Fruit fly (Drosophila melanogaster) whole organism, embryonic: ENCODE data around the gene Ac76E.

Source experiments
- Antp ChIP-seq: fragments of 200-800 bp; sonication (Bioruptor generic); optimal IDR thresholded peaks from 3 replicates; lab custom pipeline; 2016; ENCODE audit warnings: missing biosample characterization, missing genetic modification characterization
- Awh ChIP-seq: fragments of 200-800 bp; sonication (Bioruptor generic); IDR thresholded peaks from 2 replicates; pipeline ENCODE4, ENCODE4 v1.3.6; 2022; ENCODE audit warnings: missing biosample characterization, missing genetic modification characterization
- B-H1 ChIP-seq: fragments of 200-800 bp; sonication (Bioruptor generic); IDR thresholded peaks from 3 replicates; pipeline ENCODE4 v1.3.6; 2022; ENCODE audit warnings: missing biosample characterization, missing genetic modification characterization
- Blimp-1 ChIP-seq: fragments of 200-800 bp; sonication (Bioruptor generic); optimal IDR thresholded peaks from 3 replicates; lab custom pipeline; 2018; ENCODE audit warnings: missing biosample characterization, missing genetic modification characterization, mild to moderate bottlenecking, moderate library complexity, missing genetic modification reagents
- CG12744 ChIP-seq: fragments of 200-800 bp; sonication (Bioruptor generic); optimal IDR thresholded peaks from 2 replicates; lab custom pipeline; 2016; ENCODE audit warnings: missing biosample characterization, missing genetic modification characterization
- CG13424 ChIP-seq: fragments of 200-800 bp; sonication (Bioruptor generic); optimal IDR thresholded peaks from 2 replicates; lab custom pipeline; 2019; ENCODE audit warnings: missing biosample characterization, mild to moderate bottlenecking, missing genetic modification characterization, moderate library complexity
- CG14860 ChIP-seq: fragments of 200-800 bp; sonication (Bioruptor generic); IDR thresholded peaks from 3 replicates; pipeline ENCODE4 v1.3.6; 2022; ENCODE audit warnings: missing biosample characterization, missing genetic modification characterization; ENCODE audit not compliant: partially characterized antibody
- CG15479 ChIP-seq: fragments of 200-800 bp; sonication (Bioruptor generic); optimal IDR thresholded peaks from 3 replicates; lab custom pipeline; 2019; ENCODE audit warnings: missing biosample characterization, mild to moderate bottlenecking, missing genetic modification characterization, moderate library complexity
- CG15696 ChIP-seq: fragments of 200-800 bp; sonication (Bioruptor generic); optimal IDR thresholded peaks from 2 replicates; lab custom pipeline; 2019; ENCODE audit warnings: missing biosample characterization, mild to moderate bottlenecking, missing genetic modification characterization, moderate library complexity
- CG16813 ChIP-seq: fragments of 200-800 bp; sonication (Bioruptor generic); IDR thresholded peaks from 3 replicates; pipeline ENCODE4 v1.3.6; 2022; ENCODE audit warnings: missing biosample characterization, missing genetic modification characterization; ENCODE audit not compliant: partially characterized antibody
- CG17912 ChIP-seq: fragments of 200-800 bp; sonication (Bioruptor generic); optimal IDR thresholded peaks from 2 replicates; lab custom pipeline; 2018; ENCODE audit warnings: missing biosample characterization, mild to moderate bottlenecking, missing genetic modification characterization
- CG30403 ChIP-seq: fragments of 200-800 bp; sonication (Bioruptor generic); optimal IDR thresholded peaks from 3 replicates; lab custom pipeline; 2016; ENCODE audit warnings: missing biosample characterization, missing genetic modification characterization
- CG31365 ChIP-seq: fragments of 200-800 bp; sonication (Bioruptor generic); optimal IDR thresholded peaks from 2 replicates; lab custom pipeline; 2018; ENCODE audit warnings: missing biosample characterization, mild to moderate bottlenecking, missing genetic modification characterization
- CG4282 ChIP-seq: fragments of 200-800 bp; sonication (Bioruptor generic); optimal IDR thresholded peaks from 2 replicates; lab custom pipeline; 2016; ENCODE audit warnings: missing biosample characterization, missing genetic modification characterization
- CG43689 ChIP-seq: fragments of 200-800 bp; sonication (Bioruptor generic); IDR thresholded peaks from 2 replicates; pipeline ENCODE4 v1.3.6; 2022; ENCODE audit warnings: missing biosample characterization, missing genetic modification characterization
- CG7928 ChIP-seq: fragments of 200-800 bp; sonication (Bioruptor generic); optimal IDR thresholded peaks from 2 replicates; lab custom pipeline; 2017; ENCODE audit warnings: missing biosample characterization, mild to moderate bottlenecking, missing genetic modification characterization
- CG8765 ChIP-seq: fragments of 200-800 bp; sonication (Bioruptor generic); IDR thresholded peaks from 2 replicates; pipeline ENCODE4 v1.3.6; 2022; ENCODE audit warnings: missing biosample characterization, missing genetic modification characterization
- Hmr ChIP-seq: fragments of 200-800 bp; sonication (Bioruptor generic); optimal IDR thresholded peaks from 3 replicates; lab custom pipeline; 2017; ENCODE audit warnings: mild to moderate bottlenecking, missing biosample characterization, missing genetic modification reagents, missing genetic modification characterization
- Hsf ChIP-seq: fragments of 200-800 bp; sonication (Bioruptor generic); optimal IDR thresholded peaks from 3 replicates; lab custom pipeline; 2016; ENCODE audit warnings: missing biosample characterization, missing genetic modification characterization
- Lpt ChIP-seq: fragments of >200 bp; optimal IDR thresholded peaks from 2 replicates; lab custom pipeline; 2018; ENCODE audit warnings: missing biosample characterization, missing genetic modification characterization
- Neu2 ChIP-seq: fragments of 200-800 bp; sonication (Bioruptor generic); optimal IDR thresholded peaks from 3 replicates; lab custom pipeline; 2016; ENCODE audit warnings: missing biosample characterization, missing genetic modification characterization, borderline replicate concordance
- Opbp ChIP-seq: fragments of 200-800 bp; sonication (Bioruptor generic); IDR thresholded peaks from 3 replicates; pipeline ENCODE4 v1.3.6; 2022; ENCODE audit warnings: missing biosample characterization, missing genetic modification characterization; ENCODE audit not compliant: partially characterized antibody
- Optix ChIP-seq: fragments of 200-800 bp; sonication (Bioruptor generic); IDR thresholded peaks from 3 replicates; pipeline ENCODE4 v1.3.6; 2022; ENCODE audit warnings: missing biosample characterization, missing genetic modification characterization
- Trl ChIP-seq, 3 experiments: fragments of >200 bp in 2 of 3; fragments of 200-800 bp in 1 of 3; sonication (Bioruptor generic) in 1 of 3; optimal IDR thresholded peaks; 2 replicates in 1 of 3; 3 replicates in 2 of 3; lab custom pipeline; 2016 to 2017; ENCODE audit warnings: missing biosample characterization in 1 of 3, missing genetic modification characterization in 1 of 3
- chinmo ChIP-seq: fragments of 200-800 bp; sonication (Bioruptor generic); IDR thresholded peaks from 4 replicates; pipeline ENCODE4 v1.3.6; 2022; ENCODE audit warnings: missing biosample characterization, missing genetic modification characterization; ENCODE audit not compliant: partially characterized antibody
- chn ChIP-seq: fragments of 200-800 bp; sonication (Bioruptor generic); optimal IDR thresholded peaks from 2 replicates; lab custom pipeline; 2016; ENCODE audit warnings: missing biosample characterization, missing genetic modification characterization
- danr ChIP-seq: fragments of 200-800 bp; sonication (Bioruptor generic); IDR thresholded peaks from 2 replicates; pipeline ENCODE4 v1.3.6; 2022; ENCODE audit warnings: missing biosample characterization, missing genetic modification characterization
- dm ChIP-seq: fragments of 200-800 bp; sonication (Bioruptor generic); optimal IDR thresholded peaks from 3 replicates; lab custom pipeline; 2016; ENCODE audit warnings: missing biosample characterization, missing genetic modification characterization
- dmrt99B ChIP-seq: fragments of 200-800 bp; sonication (Bioruptor generic); optimal IDR thresholded peaks from 2 replicates; lab custom pipeline; 2018; ENCODE audit warnings: missing biosample characterization, mild to moderate bottlenecking, missing genetic modification characterization, moderate library complexity
- grau ChIP-seq: fragments of 200-800 bp; optimal IDR thresholded peaks from 3 replicates; lab custom pipeline; 2019; ENCODE audit warnings: missing biosample characterization, mild to moderate bottlenecking, missing genetic modification characterization, moderate library complexity
- hkb ChIP-seq, 2 experiments: fragments of 200-800 bp in 1 of 2; fragments of >200 bp in 1 of 2; sonication (Bioruptor generic) in 1 of 2; IDR thresholded peaks in 1 of 2; optimal IDR thresholded peaks in 1 of 2; 2 replicates each; pipeline versions ENCODE4 v1.3.6 to Lab custom; 2017 to 2022; ENCODE audit warnings: missing biosample characterization in 1 of 2, missing genetic modification characterization in 1 of 2
- jing ChIP-seq: fragments of 200-800 bp; sonication (Bioruptor generic); optimal IDR thresholded peaks from 2 replicates; lab custom pipeline; 2018; ENCODE audit warnings: missing biosample characterization, mild to moderate bottlenecking, missing genetic modification characterization
- ken ChIP-seq: fragments of 200-800 bp; sonication (Bioruptor generic); IDR thresholded peaks from 3 replicates; pipeline ENCODE4 v1.3.6; 2022; ENCODE audit warnings: missing biosample characterization, missing genetic modification characterization
- kni ChIP-seq: fragments of 200-800 bp; sonication (Bioruptor generic); optimal IDR thresholded peaks from 3 replicates; lab custom pipeline; 2017; ENCODE audit warnings: mild to moderate bottlenecking, missing biosample characterization, missing genetic modification reagents, missing genetic modification characterization
- lola ChIP-seq, 3 experiments: fragments of >200 bp in 2 of 3; fragments of 200-800 bp in 1 of 3; sonication (Bioruptor generic) in 1 of 3; optimal IDR thresholded peaks; 2 replicates each; lab custom pipeline; 2017 to 2019; ENCODE audit warnings: missing biosample characterization in 3 of 3, missing genetic modification characterization in 3 of 3, mild to moderate bottlenecking in 1 of 3, moderate library complexity in 1 of 3
- nerfin-1 ChIP-seq: fragments of 200-800 bp; sonication (Bioruptor generic); optimal IDR thresholded peaks from 3 replicates; lab custom pipeline; 2019; ENCODE audit warnings: missing biosample characterization, mild to moderate bottlenecking, missing genetic modification characterization, moderate library complexity
- odd ChIP-seq: fragments of 200-800 bp; sonication (Bioruptor generic); optimal IDR thresholded peaks from 2 replicates; lab custom pipeline; 2017; ENCODE audit warnings: missing biosample characterization, mild to moderate bottlenecking, missing genetic modification characterization
- onecut ChIP-seq: fragments of 200-800 bp; sonication (Bioruptor generic); IDR thresholded peaks from 2 replicates; pipeline ENCODE4 v1.3.6; 2022; ENCODE audit warnings: missing biosample characterization, missing genetic modification characterization
- org-1 ChIP-seq: fragments of 200-800 bp; sonication (Bioruptor generic); optimal IDR thresholded peaks from 2 replicates; lab custom pipeline; 2017; ENCODE audit warnings: missing biosample characterization, missing genetic modification characterization
- pho ChIP-seq: fragments of 200-800 bp; sonication (Bioruptor generic); optimal IDR thresholded peaks from 2 replicates; lab custom pipeline; 2016; ENCODE audit warnings: missing biosample characterization, missing genetic modification characterization
- ranshi ChIP-seq: fragments of 200-800 bp; sonication (Bioruptor generic); IDR thresholded peaks from 2 replicates; pipeline ENCODE4 v1.3.6; 2022; ENCODE audit warnings: missing biosample characterization, missing genetic modification characterization
- row ChIP-seq: fragments of 200-800 bp; sonication (Bioruptor generic); IDR thresholded peaks from 3 replicates; pipeline ENCODE4 v1.3.6; 2022; ENCODE audit warnings: missing biosample characterization, missing genetic modification characterization
- slou ChIP-seq: fragments of 200-800 bp; sonication (Bioruptor generic); optimal IDR thresholded peaks from 3 replicates; lab custom pipeline; 2016; ENCODE audit warnings: missing biosample characterization, missing genetic modification characterization
- so ChIP-seq: fragments of 200-800 bp; sonication (Bioruptor generic); IDR thresholded peaks from 3 replicates; pipeline ENCODE4 v1.3.6; 2022; ENCODE audit warnings: missing biosample characterization, missing genetic modification characterization
- sr ChIP-seq: fragments of 200-800 bp; sonication (Bioruptor generic); IDR thresholded peaks from 3 replicates; pipeline ENCODE4 v1.3.6; 2022; ENCODE audit warnings: missing biosample characterization, missing genetic modification characterization
- stc ChIP-seq: fragments of 200-800 bp; sonication (Bioruptor generic); IDR thresholded peaks from 2 replicates; pipeline ENCODE4 v1.3.6; 2022; ENCODE audit warnings: missing biosample characterization, missing genetic modification characterization
- toy ChIP-seq: fragments of 200-800 bp; sonication (Bioruptor generic); IDR thresholded peaks from 2 replicates; pipeline ENCODE4 v1.3.6; 2022; ENCODE audit warnings: missing biosample characterization, missing genetic modification characterization
- tx ChIP-seq: fragments of 200-800 bp; sonication (Bioruptor generic); optimal IDR thresholded peaks from 2 replicates; lab custom pipeline; 2016; ENCODE audit warnings: missing biosample characterization, missing genetic modification characterization
- wdn ChIP-seq: fragments of 200-800 bp; sonication (Bioruptor generic); IDR thresholded peaks from 2 replicates; pipeline ENCODE4 v1.3.6; 2022; ENCODE audit warnings: missing biosample characterization, missing genetic modification characterization

The Ac76E gene

DNA sequence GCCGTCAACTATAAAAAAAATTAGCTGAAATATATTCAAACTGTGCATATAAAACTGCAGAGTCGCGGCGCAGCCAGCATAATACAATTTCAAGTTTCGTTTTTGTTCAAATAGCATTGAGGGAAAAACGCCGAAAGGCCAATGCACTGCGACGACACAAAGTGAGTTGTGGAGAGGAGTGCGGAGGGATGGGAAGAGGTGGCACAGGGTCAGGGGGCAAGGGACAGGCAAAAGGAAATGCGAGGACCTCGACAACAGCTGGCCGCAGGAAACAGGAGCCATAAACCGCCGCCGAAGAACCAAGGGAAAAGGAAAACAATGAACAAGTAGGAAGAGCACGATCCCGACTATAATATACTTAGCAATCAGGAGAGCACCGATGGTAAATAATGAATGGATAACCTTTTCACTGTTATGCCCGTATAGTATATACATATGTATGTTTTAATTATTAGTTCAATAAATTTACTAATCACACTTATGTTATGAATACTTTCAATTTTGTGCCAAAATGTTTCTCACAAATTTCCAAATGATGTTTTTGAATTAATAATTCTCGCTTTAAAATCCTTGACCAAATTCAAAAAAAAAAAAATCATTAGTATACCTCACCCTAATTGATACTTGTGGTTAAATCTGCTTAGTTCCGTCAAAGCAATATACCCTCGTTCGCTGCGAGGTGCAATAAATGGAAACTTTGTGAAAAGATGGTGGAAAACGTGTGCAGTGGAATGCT is 40.4 kb upstream of the Ac76E start (continued):
- TF ChIP-seq Lpt (GFP tag; lab: Kevin White, UChicago) (no peak), Optix (GFP tag; lab: Robert Waterston, UW) (no peak), CG31365 (no peak), dmrt99B (tag; lab: Kevin White, UChicago) (peak; percentile 54), CG4282 (GFP tag; lab: Kevin White, UChicago) (no peak), Hmr (GFP tag; lab: Kevin White, UChicago) (no peak), stc (GFP tag; lab: Robert Waterston, UW) (no peak), row (GFP tag; lab: Robert Waterston, UW) (peak; percentile 55), ranshi (GFP tag; lab: Robert Waterston, UW) (no peak), Antp (GFP tag; lab: Kevin White, UChicago) (no peak), odd (GFP tag; lab: Kevin White, UChicago) (peak; percentile 26), ken (no peak), CG15479 (GFP tag; lab: Kevin White, UChicago) (no peak), chinmo (no peak), chn (GFP tag; lab: Kevin White, UChicago) (no peak), lola (GFP tag; optimal IDR thresholded peaks at IDR 0.05; lab: Kevin White, UChicago) (peak in 1 of 3 experiments; percentile 74), B-H1 (GFP tag; lab: Robert Waterston, UW) (no peak), grau (peak; percentile 12), hkb (optimal IDR thresholded peaks at IDR 0.05; lab: Kevin White, UChicago) (no peak), hkb (GFP tag; IDR thresholded peaks at IDR 0.05; lab: Robert Waterston, UW) (no peak), sr (GFP tag; lab: Robert Waterston, UW) (no peak), Awh (no peak), Hsf (GFP tag; lab: Kevin White, UChicago) (no peak), slou (GFP tag; lab: Kevin White, UChicago) (no peak), org-1 (GFP tag; lab: Kevin White, UChicago) (no peak), wdn (GFP tag; lab: Robert Waterston, UW) (no peak), dm (GFP tag; lab: Kevin White, UChicago) (peak; percentile 13), CG7928 (GFP tag; lab: Kevin White, UChicago) (no peak), CG13424 (tag; lab: Kevin White, UChicago) (no peak), so (GFP tag; lab: Robert Waterston, UW) (no peak), onecut (GFP tag; lab: Robert Waterston, UW) (no peak), nerfin-1 (tag; lab: Kevin White, UChicago) (no peak), danr (no peak), CG8765 (GFP tag; lab: Robert Waterston, UW) (no peak), Neu2 (no peak), Trl (optimal IDR thresholded peaks at IDR 0.05; lab: Kevin White, UChicago) (no peak), Trl (GFP tag; optimal IDR thresholded peaks at IDR 0.05; lab: Kevin White, UChicago) (no peak), Blimp-1 (GFP tag; lab: Kevin White, UChicago) (peak; percentile 1), jing (no peak), pho (GFP tag; lab: Kevin White, UChicago) (no peak), CG17912 (GFP tag; lab: Kevin White, UChicago) (no peak), Opbp (GFP tag; lab: Robert Waterston, UW) (0 out of 3 replicates have a peak, but pooled peaks have one; percentile 16), CG15696 (tag; lab: Kevin White, UChicago) (peak; percentile 53), CG14860 (GFP tag; lab: Robert Waterston, UW) (no peak), kni (GFP tag; lab: Kevin White, UChicago) (no peak), CG30403 (GFP tag; lab: Kevin White, UChicago) (peak; percentile 52), CG16813 (GFP tag; lab: Robert Waterston, UW) (no peak), CG43689 (GFP tag; lab: Robert Waterston, UW) (no peak), tx (GFP tag; lab: Kevin White, UChicago) (no peak), CG12744 (no peak), toy (GFP tag; lab: Robert Waterston, UW) (no peak)
